Worm (Caenorhabditis elegans) whole organism, young adult: ENCODE measurements around the gene srh-170.

Source experiments
- B0261.1 ChIP-seq: sonication (generic microtip); optimal IDR thresholded peaks from 2 replicates; lab custom pipeline; 2016; ENCODE audit warnings: mild to moderate bottlenecking, missing genetic modification characterization, moderate library complexity, missing compliant biosample characterization
- C06A6.2 ChIP-seq: fragments of 200-800 bp; sonication (Bioruptor generic); conservative IDR thresholded peaks from 2 replicates; pipeline ENCODE4 v1.3.6; 2022; ENCODE audit warnings: missing genetic modification characterization, missing compliant biosample characterization
- D2030.7 ChIP-seq: fragments of 200-800 bp; sonication (Bioruptor generic); IDR thresholded peaks from 2 replicates; pipeline ENCODE4 v1.3.6; 2022; ENCODE audit warnings: missing genetic modification reagents, missing genetic modification characterization, missing compliant biosample characterization
- F22D6.2 ChIP-seq: sonication (generic microtip); optimal IDR thresholded peaks from 2 replicates; lab custom pipeline; 2016; ENCODE audit warnings: mild to moderate bottlenecking, missing genetic modification characterization, missing compliant biosample characterization
- F37B4.10 ChIP-seq: fragments of 200-800 bp; sonication (Bioruptor generic); IDR thresholded peaks from 2 replicates; pipeline ENCODE4 v1.3.6; 2022; ENCODE audit warnings: missing genetic modification characterization, missing compliant biosample characterization
- F39B2.1 ChIP-seq: fragments of 200-800 bp; sonication (Bioruptor generic); IDR thresholded peaks from 2 replicates; pipeline ENCODE4 v1.3.6; 2022; ENCODE audit warnings: missing genetic modification reagents, missing genetic modification characterization, missing compliant biosample characterization
- F55B11.4 ChIP-seq: sonication (generic microtip); optimal IDR thresholded peaks from 2 replicates; lab custom pipeline; 2016; ENCODE audit warnings: missing compliant biosample characterization, missing genetic modification characterization, borderline replicate concordance; ENCODE audit not compliant: insufficient read depth
- F57A8.1 ChIP-seq: fragments of 200-800 bp; sonication (Bioruptor generic); optimal IDR thresholded peaks from 2 replicates; lab custom pipeline; 2018; ENCODE audit warnings: mild to moderate bottlenecking, missing genetic modification characterization, moderate library complexity, missing compliant biosample characterization
- Y56A3A.18 ChIP-seq: fragments of 200-800 bp; sonication (Bioruptor generic); IDR thresholded peaks from 2 replicates; pipeline ENCODE4 v1.3.6; 2022; ENCODE audit warnings: missing genetic modification reagents, missing genetic modification characterization, missing compliant biosample characterization
- Y67H2A.10 ChIP-seq: fragments of 200-800 bp; sonication (Bioruptor generic); conservative IDR thresholded peaks from 2 replicates; pipeline ENCODE4 v1.3.6; 2022; ENCODE audit warnings: missing genetic modification reagents, missing genetic modification characterization, missing compliant biosample characterization
- Y95B8A.8 ChIP-seq: fragments of 200-800 bp; sonication (Bioruptor generic); IDR thresholded peaks from 2 replicates; pipeline ENCODE4 v1.3.6; 2022; ENCODE audit warnings: missing genetic modification reagents, missing genetic modification characterization, missing compliant biosample characterization
- akir-1 ChIP-seq: fragments of 200-800 bp; sonication (Bioruptor generic); optimal IDR thresholded peaks from 2 replicates; lab custom pipeline; 2018; ENCODE audit warnings: mild to moderate bottlenecking, missing genetic modification characterization, moderate library complexity, missing compliant biosample characterization
- ama-1 ChIP-seq, 3 experiments: fragments of 150-350 bp in 1 of 3; sonication (generic microtip) in 2 of 3; optimal IDR thresholded peaks; 2 replicates each; lab custom pipeline; 2014 to 2018; ENCODE audit warnings: missing biosample characterization in 2 of 3, missing genetic modification characterization in 2 of 3, missing genetic modification reagents in 2 of 3
- aptf-2 ChIP-seq: fragments of 200-800 bp; sonication (Bioruptor generic); conservative IDR thresholded peaks from 2 replicates; pipeline ENCODE4 v1.3.6; 2022; ENCODE audit warnings: missing genetic modification reagents, missing genetic modification characterization, missing compliant biosample characterization
- aptf-3 ChIP-seq: fragments of 200-800 bp; sonication (Bioruptor generic); IDR thresholded peaks from 2 replicates; pipeline ENCODE4 v1.3.6; 2022; ENCODE audit warnings: missing genetic modification characterization, missing compliant biosample characterization
- atf-7 ChIP-seq: sonication (generic microtip); optimal IDR thresholded peaks from 2 replicates; lab custom pipeline; 2017; ENCODE audit warnings: mild to moderate bottlenecking, missing genetic modification characterization, missing compliant biosample characterization
- athp-1 ChIP-seq: sonication (generic microtip); optimal IDR thresholded peaks from 2 replicates; lab custom pipeline; 2017; ENCODE audit warnings: mild to moderate bottlenecking, missing genetic modification characterization, missing compliant biosample characterization
- attf-3 ChIP-seq: fragments of 200-800 bp; sonication (Bioruptor generic); conservative IDR thresholded peaks from 2 replicates; pipeline ENCODE4 v1.3.6; 2022; ENCODE audit warnings: missing genetic modification reagents, missing genetic modification characterization, missing compliant biosample characterization
- bed-2 ChIP-seq: fragments of 200-800 bp; sonication (Bioruptor generic); IDR thresholded peaks from 2 replicates; pipeline ENCODE4 v1.3.6; 2022; ENCODE audit warnings: missing genetic modification reagents, missing genetic modification characterization, missing compliant biosample characterization
- ccch-3 ChIP-seq: fragments of 200-800 bp; sonication (Bioruptor generic); optimal IDR thresholded peaks from 2 replicates; lab custom pipeline; 2018; ENCODE audit warnings: mild to moderate bottlenecking, missing genetic modification characterization, missing compliant biosample characterization
- ceh-27 ChIP-seq: fragments of 200-800 bp; sonication (Bioruptor generic); optimal IDR thresholded peaks from 2 replicates; lab custom pipeline; 2018; ENCODE audit warnings: mild to moderate bottlenecking, missing genetic modification characterization, moderate library complexity, missing compliant biosample characterization
- ceh-58 ChIP-seq: fragments of 200-800 bp; sonication (Bioruptor generic); IDR thresholded peaks from 2 replicates; pipeline ENCODE4 v1.3.6; 2022; ENCODE audit warnings: missing genetic modification characterization, missing compliant biosample characterization
- chd-7 ChIP-seq: sonication (generic microtip); optimal IDR thresholded peaks from 2 replicates; lab custom pipeline; 2016; ENCODE audit warnings: mild to moderate bottlenecking, missing genetic modification characterization, moderate library complexity, missing compliant biosample characterization
- die-1 ChIP-seq: sonication (generic microtip); optimal IDR thresholded peaks from 2 replicates; lab custom pipeline; 2016; ENCODE audit warnings: missing genotype, mild to moderate bottlenecking, missing genetic modification characterization, missing compliant biosample characterization
- hlh-26 ChIP-seq: fragments of 200-800 bp; sonication (Bioruptor generic); conservative IDR thresholded peaks from 2 replicates; pipeline ENCODE4 v1.3.6; 2022; ENCODE audit warnings: missing genetic modification reagents, missing genetic modification characterization, missing compliant biosample characterization
- hmg-1.2 ChIP-seq: fragments of 200-800 bp; sonication (Bioruptor generic); IDR thresholded peaks from 2 replicates; pipeline ENCODE4 v1.3.6; 2022; ENCODE audit warnings: missing genetic modification reagents, missing genetic modification characterization, missing compliant biosample characterization
- hrde-1 ChIP-seq: sonication (generic microtip); optimal IDR thresholded peaks from 2 replicates; lab custom pipeline; 2016; ENCODE audit warnings: missing genetic modification characterization, mild to moderate bottlenecking, missing compliant biosample characterization, moderate library complexity, missing genotype, missing genetic modification reagents, borderline replicate concordance
- lag-1 ChIP-seq: fragments of 200-800 bp; sonication (Bioruptor generic); IDR thresholded peaks from 2 replicates; pipeline ENCODE4 v1.3.6; 2022; ENCODE audit warnings: missing genetic modification reagents, missing genetic modification characterization, missing compliant biosample characterization
- lin-26 ChIP-seq: fragments of 200-800 bp; sonication (Bioruptor generic); IDR thresholded peaks from 2 replicates; pipeline ENCODE4 v1.3.6; 2022; ENCODE audit warnings: missing genetic modification reagents, missing genetic modification characterization, missing compliant biosample characterization
- lin-35 ChIP-seq, 3 experiments: fragments of 150-350 bp in 2 of 3; sonication (generic microtip) in 1 of 3; optimal IDR thresholded peaks; 2 replicates each; lab custom pipeline; 2014 to 2018; ENCODE audit warnings: missing biosample characterization in 3 of 3, missing genetic modification characterization in 3 of 3, missing genetic modification reagents in 3 of 3
- lin-40 ChIP-seq: sonication (generic microtip); optimal IDR thresholded peaks from 2 replicates; lab custom pipeline; 2016; ENCODE audit warnings: missing genetic modification characterization, mild to moderate bottlenecking, missing compliant biosample characterization, missing genotype, missing genetic modification reagents
- lin-54 ChIP-seq: fragments of 200-800 bp; sonication (Bioruptor generic); optimal IDR thresholded peaks from 2 replicates; lab custom pipeline; 2018; ENCODE audit warnings: mild to moderate bottlenecking, missing genetic modification characterization, missing compliant biosample characterization
- lsl-1 ChIP-seq: fragments of 200-800 bp; sonication (Bioruptor generic); optimal IDR thresholded peaks from 2 replicates; lab custom pipeline; 2018; ENCODE audit warnings: mild to moderate bottlenecking, missing genetic modification characterization, moderate library complexity, missing compliant biosample characterization
- madf-3 ChIP-seq: fragments of 200-800 bp; sonication (Bioruptor generic); IDR thresholded peaks from 2 replicates; pipeline ENCODE4 v1.3.6; 2022; ENCODE audit warnings: missing genetic modification reagents, missing genetic modification characterization, missing compliant biosample characterization
- madf-8 ChIP-seq: fragments of 200-800 bp; sonication (Bioruptor generic); conservative IDR thresholded peaks from 2 replicates; pipeline ENCODE4 v1.3.6; 2022; ENCODE audit warnings: missing genetic modification reagents, missing genetic modification characterization, missing compliant biosample characterization
- mcd-1 ChIP-seq: fragments of 200-800 bp; sonication (Bioruptor generic); IDR thresholded peaks from 2 replicates; pipeline ENCODE4 v1.3.6; 2022; ENCODE audit warnings: missing genetic modification reagents, missing genetic modification characterization, missing compliant biosample characterization
- mes-4 ChIP-seq: sonication (generic microtip); optimal IDR thresholded peaks from 2 replicates; lab custom pipeline; 2016; ENCODE audit warnings: missing genotype, missing genetic modification characterization, missing compliant biosample characterization
- mxl-1 ChIP-seq: sonication (generic microtip); optimal IDR thresholded peaks from 2 replicates; lab custom pipeline; 2016; ENCODE audit warnings: missing genetic modification characterization, missing compliant biosample characterization
- nhr-120 ChIP-seq: fragments of 200-800 bp; sonication (Bioruptor generic); IDR thresholded peaks from 2 replicates; pipeline ENCODE4 v1.3.6; 2022; ENCODE audit warnings: missing genetic modification characterization, missing compliant biosample characterization
- nhr-80 ChIP-seq: sonication (generic microtip); optimal IDR thresholded peaks from 2 replicates; lab custom pipeline; 2016; ENCODE audit warnings: missing genetic modification characterization, missing compliant biosample characterization
- sdz-38 ChIP-seq: sonication (generic microtip); optimal IDR thresholded peaks from 2 replicates; lab custom pipeline; 2016; ENCODE audit warnings: missing genotype, missing genetic modification characterization, missing compliant biosample characterization
- tbp1 ChIP-seq: fragments of 200-800 bp; sonication (Bioruptor generic); optimal IDR thresholded peaks from 2 replicates; lab custom pipeline; 2018; ENCODE audit warnings: mild to moderate bottlenecking, missing genetic modification characterization, missing compliant biosample characterization
- unc-62 ChIP-seq: fragments of 150-350 bp; optimal IDR thresholded peaks from 2 replicates; lab custom pipeline; 2014; ENCODE audit warnings: missing biosample characterization, missing genetic modification reagents, missing genetic modification characterization
- ztf-18 ChIP-seq: sonication (generic microtip); optimal IDR thresholded peaks from 2 replicates; lab custom pipeline; 2016; ENCODE audit warnings: missing genotype, mild to moderate bottlenecking, missing genetic modification characterization, missing compliant biosample characterization
- ztf-25 ChIP-seq: fragments of 200-800 bp; sonication (Bioruptor generic); IDR thresholded peaks from 2 replicates; pipeline ENCODE4 v1.3.6; 2022; ENCODE audit warnings: missing genetic modification reagents, missing genetic modification characterization, missing compliant biosample characterization
- ztf-26 ChIP-seq: sonication (generic microtip); optimal IDR thresholded peaks from 2 replicates; lab custom pipeline; 2017; ENCODE audit warnings: missing genetic modification characterization, missing compliant biosample characterization
- ztf-28 ChIP-seq: fragments of 200-800 bp; sonication (Bioruptor generic); IDR thresholded peaks from 2 replicates; pipeline ENCODE4 v1.3.6; 2022; ENCODE audit warnings: missing genetic modification reagents, missing genetic modification characterization, missing compliant biosample characterization

The srh-170 gene

ce11 chrV:15395347-15395746, 6.7 kb upstream of the srh-170 start, which contains the start of gene cyb-3 (continued):
- TF ChIP-seq mxl-1 (tag; lab: Kevin White, UChicago) (no peak), lin-40 (tag; lab: Kevin White, UChicago) (no peak), akir-1 (GFP tag; lab: Kevin White, UChicago) (no peak), hlh-26 (GFP tag; lab: Robert Waterston, UW) (no peak), nhr-80 (tag; lab: Kevin White, UChicago) (no peak), aptf-2 (GFP tag; lab: Robert Waterston, UW) (no peak), F55B11.4 (tag; lab: Kevin White, UChicago) (no peak), atf-7 (tag; lab: Kevin White, UChicago) (no peak), athp-1 (tag; lab: Kevin White, UChicago) (peak; percentile 7), aptf-3 (GFP tag; lab: Robert Waterston, UW) (no peak), lin-26 (GFP tag; lab: Robert Waterston, UW) (no peak), ceh-27 (GFP tag; lab: Kevin White, UChicago) (no peak), ztf-26 (tag; lab: Kevin White, UChicago) (no peak), ztf-18 (tag; lab: Kevin White, UChicago) (peak; percentile 20), unc-62 (GFP tag; lab: Kevin White, UChicago) (no peak), lag-1 (no peak), ccch-3 (GFP tag; lab: Kevin White, UChicago) (no peak), madf-8 (GFP tag; lab: Robert Waterston, UW) (peak; percentile 92), F57A8.1 (no peak), mes-4 (tag; lab: Kevin White, UChicago) (no peak), ama-1 (optimal IDR thresholded peaks at IDR 0.05; lab: Kevin White, UChicago) (no peak), ama-1 (GFP tag; optimal IDR thresholded peaks at IDR 0.05; lab: Kevin White, UChicago) (no peak), Y67H2A.10 (no peak), sdz-38 (no peak), tbp1 (GFP tag; lab: Kevin White, UChicago) (peak; percentile 53), Y95B8A.8 (GFP tag; lab: Robert Waterston, UW) (peak; percentile 67; the same call in 1 of the 2 replicates), hrde-1 (tag; lab: Kevin White, UChicago) (no peak), D2030.7 (GFP tag; lab: Robert Waterston, UW) (peak; percentile 91), bed-2 (GFP tag; lab: Robert Waterston, UW) (no peak), ztf-28 (GFP tag; lab: Robert Waterston, UW) (no peak), die-1 (no peak), F37B4.10 (GFP tag; lab: Robert Waterston, UW) (no peak), ceh-58 (no peak), B0261.1 (tag; lab: Kevin White, UChicago) (peak; percentile 18)

ce11 chrV:15394906-15395305, 6.2 kb upstream of the srh-170 start, which contains the start of gene T06E6.1:
Gene T06E6.1 (minus strand): TSS chrV:15394961.
- TF ChIP-seq lin-35 (GFP tag; optimal IDR thresholded peaks at IDR 0.05; lab: Kevin White, UChicago) (no peak), ama-1 (optimal IDR thresholded peaks at IDR 0.05; lab: Kevin White, UChicago) (no peak), ama-1 (GFP tag; optimal IDR thresholded peaks at IDR 0.05; lab: Kevin White, UChicago) (no peak), lin-54 (GFP tag; lab: Kevin White, UChicago) (peak; percentile 10), C06A6.2 (no peak)

ce11 chrV:15392064-15392463, 3.4 kb upstream of the srh-170 start:
- TF ChIP-seq madf-3 (GFP tag; lab: Robert Waterston, UW) (no peak), hmg-1.2 (GFP tag; lab: Robert Waterston, UW) (0 out of 2 replicates have a peak, but pooled peaks have one; percentile 12), chd-7 (tag; lab: Kevin White, UChicago) (no peak), mcd-1 (peak; percentile 45; the same call in 1 of the 2 replicates), ztf-18 (tag; lab: Kevin White, UChicago) (peak; percentile 73), F39B2.1 (no peak), nhr-120 (no peak), F22D6.2 (no peak), hlh-26 (GFP tag; lab: Robert Waterston, UW) (no peak), ztf-25 (no peak), lsl-1 (GFP tag; lab: Kevin White, UChicago) (peak; percentile 62), akir-1 (GFP tag; lab: Kevin White, UChicago) (no peak), attf-3 (no peak), Y56A3A.18 (GFP tag; lab: Robert Waterston, UW) (no peak)
